Fruit fly (Drosophila melanogaster) whole organism, adult: ENCODE data around the gene CG8141.

ENCODE experiments used
- CG11617 ChIP-seq: fragments of 200-800 bp; sonication (Bioruptor generic); optimal IDR thresholded peaks from 2 replicates; lab custom pipeline; 2017; ENCODE audit warnings: mild to moderate bottlenecking, missing biosample characterization, missing genetic modification reagents, missing genetic modification characterization
- CG12768 ChIP-seq: fragments of 200-800 bp; sonication (Bioruptor generic); optimal IDR thresholded peaks from 2 replicates; lab custom pipeline; 2017; ENCODE audit warnings: missing biosample characterization, missing genetic modification characterization, mild to moderate bottlenecking, moderate library complexity, missing genetic modification reagents
- CG1620 ChIP-seq: fragments of 200-800 bp; sonication (Bioruptor generic); optimal IDR thresholded peaks from 2 replicates; lab custom pipeline; 2016; ENCODE audit warnings: missing biosample characterization, missing genetic modification characterization
- CG5204 ChIP-seq: fragments of 200-800 bp; sonication (Bioruptor generic); optimal IDR thresholded peaks from 2 replicates; lab custom pipeline; 2016; ENCODE audit warnings: missing biosample characterization, missing genetic modification characterization
- CG7101 ChIP-seq: fragments of 200-800 bp; sonication (Bioruptor generic); optimal IDR thresholded peaks from 2 replicates; lab custom pipeline; 2018; ENCODE audit warnings: missing biosample characterization, mild to moderate bottlenecking, missing genetic modification characterization, moderate library complexity
- Hr96 ChIP-seq: fragments of 200-800 bp; sonication (Bioruptor generic); optimal IDR thresholded peaks from 2 replicates; lab custom pipeline; 2016; ENCODE audit warnings: missing biosample characterization, missing genetic modification characterization
- bab1 ChIP-seq: fragments of 200-800 bp; sonication (Bioruptor generic); optimal IDR thresholded peaks from 3 replicates; lab custom pipeline; 2019; ENCODE audit warnings: missing biosample characterization, mild to moderate bottlenecking, missing genetic modification characterization, moderate library complexity
- cnc ChIP-seq, 2 experiments: fragments of >200 bp; optimal IDR thresholded peaks; 2 replicates each; lab custom pipeline; 2017
- ovo ChIP-seq: fragments of 200-800 bp; sonication (Bioruptor generic); optimal IDR thresholded peaks from 2 replicates; lab custom pipeline; 2016; ENCODE audit warnings: missing biosample characterization, missing genetic modification characterization
- tj ChIP-seq: fragments of 200-800 bp; sonication (Bioruptor generic); optimal IDR thresholded peaks from 3 replicates; lab custom pipeline; 2017; ENCODE audit warnings: missing biosample characterization, mild to moderate bottlenecking, missing genetic modification characterization, moderate library complexity

The CG8141 gene

dm6 chr3R:13241726-13242125, 50.3 kb downstream of the CG8141 start:
- no peak for TF ChIP-seq CG1620 (GFP tag; lab: Kevin White, UChicago)
- no peak for TF ChIP-seq tj (GFP tag; lab: Kevin White, UChicago)
- TF ChIP-seq ovo (GFP tag; lab: Kevin White, UChicago), result no peak
- TF ChIP-seq CG7101 (tag; lab: Kevin White, UChicago), result no peak
- TF ChIP-seq Hr96, result no peak
- no peak for TF ChIP-seq CG5204 (GFP tag; lab: Kevin White, UChicago)
- no peak for TF ChIP-seq cnc (optimal IDR thresholded peaks at IDR 0.05; lab: Kevin White, UChicago)
- no peak for TF ChIP-seq CG12768 (GFP tag; lab: Kevin White, UChicago)
- TF ChIP-seq CG11617 (GFP tag; lab: Kevin White, UChicago), result no peak
- TF ChIP-seq bab1, result no peak
